Fruit fly (Drosophila melanogaster): ENCODE measurements around the gene Ldaf1.

Gene Ldaf1

DNA sequence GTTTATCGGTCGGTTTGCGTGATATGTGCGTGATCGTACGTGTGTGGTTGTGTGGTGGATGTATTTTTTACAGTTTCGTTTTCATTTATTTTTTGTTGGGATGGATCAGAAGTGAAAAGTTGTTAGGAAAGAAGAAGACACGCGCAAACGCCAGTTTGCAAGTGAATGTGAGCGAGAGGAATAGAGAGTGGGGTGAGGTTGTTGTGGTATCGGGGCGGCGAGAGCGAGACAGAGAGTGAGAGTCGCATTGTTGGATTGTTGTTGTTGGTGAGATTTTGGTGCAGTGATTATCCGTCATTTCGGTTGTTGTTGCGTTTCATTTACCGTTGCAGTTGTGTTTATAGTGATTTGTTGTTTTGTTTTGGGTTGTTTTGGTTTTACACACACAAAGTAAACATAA lies 8.2 kb downstream of the Ldaf1 start:
- TF ChIP-seq CG34367 (tag; optimal IDR thresholded peaks at IDR 0.05) (no peak), rn (GFP tag; IDR thresholded peaks at IDR 0.05) (no peak), Ets98B (GFP tag; IDR thresholded peaks at IDR 0.05) (no peak), Pif1B (GFP tag; optimal IDR thresholded peaks at IDR 0.05) (no peak), fd96Ca (GFP tag; IDR thresholded peaks at IDR 0.05) (no peak), CG32121 (GFP tag; IDR thresholded peaks at IDR 0.05) (no peak), Pif1A (GFP tag; optimal IDR thresholded peaks at IDR 0.05) (no peak)

dm6 chrX:1889926-1890325 lies 11.8 kb downstream of the Ldaf1 start, which contains the start of the genes trr and mRpL16:
Gene trr (minus strand): TSS chrX:1889950.
Gene mRpL16 (plus strand): TSS chrX:1890256.
- TF ChIP-seq CG4496 (GFP tag; IDR thresholded peaks at IDR 0.05), result peak; percentile 62; the same call in 2 of the 3 replicates
- no peak for TF ChIP-seq CG10348 (GFP tag; IDR thresholded peaks at IDR 0.05)
- TF ChIP-seq Ets98B (GFP tag; IDR thresholded peaks at IDR 0.05), result peak; percentile 35; the same call in 1 of the 2 replicates
- no peak for TF ChIP-seq Pif1B (GFP tag; optimal IDR thresholded peaks at IDR 0.05)
- TF ChIP-seq CG15710 (tag; optimal IDR thresholded peaks at IDR 0.05), result peak; percentile 30

- TF ChIP-seq fd96Ca (GFP tag; IDR thresholded peaks at IDR 0.05) (no peak), CG13204 (GFP tag; optimal IDR thresholded peaks at IDR 0.05) (no peak), CG4496 (GFP tag; IDR thresholded peaks at IDR 0.05) (no peak), gl (tag; optimal IDR thresholded peaks at IDR 0.05) (no peak), CG8301 (tag; optimal IDR thresholded peaks at IDR 0.05) (no peak)
These were observed 20.9 kb downstream of the Ldaf1 start for dm6 chrX:1880779-1881178.

- TF ChIP-seq Pif1A (GFP tag; optimal IDR thresholded peaks at IDR 0.05) (no peak), fd96Ca (GFP tag; IDR thresholded peaks at IDR 0.05) (peak; percentile 51; the same call in 2 of the 3 replicates), CG4496 (GFP tag; IDR thresholded peaks at IDR 0.05) (peak; percentile 67; the same call in 2 of the 3 replicates), CG8301 (tag; optimal IDR thresholded peaks at IDR 0.05) (no peak), CG15710 (tag; optimal IDR thresholded peaks at IDR 0.05) (peak; percentile 35), gl (tag; optimal IDR thresholded peaks at IDR 0.05) (no peak), CG8159 (tag; optimal IDR thresholded peaks at IDR 0.05) (peak; percentile 35), Pif1B (GFP tag; optimal IDR thresholded peaks at IDR 0.05) (no peak), CG34367 (tag; optimal IDR thresholded peaks at IDR 0.05) (peak; percentile 32), CG12605 (GFP tag; IDR thresholded peaks at IDR 0.05) (0 out of 2 replicates have a peak, but pooled peaks have one; percentile 13), Ets98B (GFP tag; IDR thresholded peaks at IDR 0.05) (peak; percentile 35), Snoo (tag; optimal IDR thresholded peaks at IDR 0.05) (peak; percentile 12)
These were observed 21.6 kb downstream of the Ldaf1 start, which contains the start of gene Coa8 for dm6 chrX:1880139-1880556. Gene Coa8 (plus strand): TSS chrX:1880282.

DNA sequence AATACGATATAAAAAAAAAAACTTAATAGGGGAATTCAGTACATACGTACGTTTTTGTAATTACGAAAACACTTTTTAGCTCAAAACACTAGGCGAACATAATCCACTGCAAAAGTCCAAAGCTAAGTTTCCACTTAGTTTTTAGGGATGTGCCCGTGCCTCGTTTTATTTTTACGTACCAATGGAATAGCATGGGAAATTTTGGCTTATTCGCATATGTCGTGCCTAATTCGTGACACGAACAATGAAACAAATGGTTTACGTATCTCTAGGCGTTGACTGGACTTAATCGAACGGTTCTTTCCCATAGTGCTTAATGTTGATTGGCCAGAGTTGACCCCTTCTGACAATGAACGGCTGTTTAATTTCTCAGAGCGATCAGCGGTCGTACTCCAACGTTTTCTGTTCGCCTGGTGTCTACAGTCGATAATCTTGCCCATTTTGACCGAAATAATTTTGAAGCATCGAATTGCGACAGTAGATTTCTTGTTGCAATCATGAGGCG lies 22.1 kb downstream of the Ldaf1 start, which contains the start of gene CG14818:
Gene CG14818 (minus strand): TSS at position 169 of the 505 bp plus-strand sequence.
- TF ChIP-seq CG15710 (tag; optimal IDR thresholded peaks at IDR 0.05) (peak; percentile 46), Pif1B (GFP tag; optimal IDR thresholded peaks at IDR 0.05) (no peak), CG13204 (GFP tag; optimal IDR thresholded peaks at IDR 0.05) (no peak), Ets98B (GFP tag; IDR thresholded peaks at IDR 0.05) (peak; percentile 17; the same call in 1 of the 2 replicates), CG8159 (tag; optimal IDR thresholded peaks at IDR 0.05) (peak; percentile 39), CG14655 (GFP tag; optimal IDR thresholded peaks at IDR 0.05) (no peak), CG17806 (tag; optimal IDR thresholded peaks at IDR 0.05) (peak; percentile 33), gl (tag; optimal IDR thresholded peaks at IDR 0.05) (no peak), CG32121 (GFP tag; IDR thresholded peaks at IDR 0.05) (no peak), CG9948 (tag; optimal IDR thresholded peaks at IDR 0.05) (peak; percentile 30), CG34367 (tag; optimal IDR thresholded peaks at IDR 0.05) (peak; percentile 36), Pif1A (GFP tag; optimal IDR thresholded peaks at IDR 0.05) (no peak), CG10348 (GFP tag; IDR thresholded peaks at IDR 0.05) (no peak), CG12605 (GFP tag; IDR thresholded peaks at IDR 0.05) (0 out of 2 replicates have a peak, but pooled peaks have one; percentile 24), rn (GFP tag; IDR thresholded peaks at IDR 0.05) (peak; percentile 38; the same call in 1 of the 2 replicates), CG4496 (GFP tag; IDR thresholded peaks at IDR 0.05) (peak; percentile 44; the same call in 1 of the 3 replicates), CG8301 (tag; optimal IDR thresholded peaks at IDR 0.05) (peak; percentile 43), Snoo (tag; optimal IDR thresholded peaks at IDR 0.05) (peak; percentile 49), fd96Ca (GFP tag; IDR thresholded peaks at IDR 0.05) (peak; percentile 71), EcR (GFP tag; optimal IDR thresholded peaks at IDR 0.05) (no peak), D1 (tag; optimal IDR thresholded peaks at IDR 0.05) (no peak)

- TF ChIP-seq CG17806 (tag; optimal IDR thresholded peaks at IDR 0.05), result peak; percentile 4
- TF ChIP-seq CG13204 (GFP tag; optimal IDR thresholded peaks at IDR 0.05), result no peak
- no peak for TF ChIP-seq fd96Ca (GFP tag; IDR thresholded peaks at IDR 0.05)
- no peak for TF ChIP-seq Pif1B (GFP tag; optimal IDR thresholded peaks at IDR 0.05)
- TF ChIP-seq Ets98B (GFP tag; IDR thresholded peaks at IDR 0.05), result peak; percentile 8; the same call in 1 of the 2 replicates
- TF ChIP-seq CG10348 (GFP tag; IDR thresholded peaks at IDR 0.05), result no peak
- TF ChIP-seq gl (tag; optimal IDR thresholded peaks at IDR 0.05), result peak; percentile 54
- TF ChIP-seq CG4496 (GFP tag; IDR thresholded peaks at IDR 0.05), result peak; percentile 76
- no peak for TF ChIP-seq CG32121 (GFP tag; IDR thresholded peaks at IDR 0.05)
- TF ChIP-seq CG15710 (tag; optimal IDR thresholded peaks at IDR 0.05), result peak; percentile 34
- TF ChIP-seq EcR (GFP tag; optimal IDR thresholded peaks at IDR 0.05), result peak; percentile 62
- no peak for TF ChIP-seq D1 (tag; optimal IDR thresholded peaks at IDR 0.05)
- TF ChIP-seq CG12605 (GFP tag; IDR thresholded peaks at IDR 0.05), result no peak
- no peak for TF ChIP-seq CG8159 (tag; optimal IDR thresholded peaks at IDR 0.05)
- no peak for TF ChIP-seq CG8301 (tag; optimal IDR thresholded peaks at IDR 0.05)
- TF ChIP-seq Snoo (tag; optimal IDR thresholded peaks at IDR 0.05), result peak; percentile 82
- no peak for TF ChIP-seq rn (GFP tag; IDR thresholded peaks at IDR 0.05)
- TF ChIP-seq CG34367 (tag; optimal IDR thresholded peaks at IDR 0.05), result peak; percentile 58
- no peak for TF ChIP-seq Pif1A (GFP tag; optimal IDR thresholded peaks at IDR 0.05)
These were observed 24.5 kb downstream of the Ldaf1 start, which contains the start of the genes CG14817 and CG14805 for dm6 chrX:1877107-1877736. Gene CG14817 (minus strand): TSS chrX:1877270. Gene CG14805 (plus strand): TSS chrX:1877317.
